Worm (Caenorhabditis elegans) whole organism, L4 larva: ENCODE measurements around the gene Y105C5B.15.

ENCODE experiments used
- D1046.2 ChIP-seq: fragments of 200-800 bp; sonication (Bioruptor generic); IDR thresholded peaks from 2 replicates; pipeline ENCODE4 v1.3.6; 2022; ENCODE audit warnings: missing genetic modification characterization, missing compliant biosample characterization
- Y5F2A.4 ChIP-seq: fragments of 200-800 bp; sonication (Bioruptor generic); optimal IDR thresholded peaks from 2 replicates; lab custom pipeline; 2018; ENCODE audit warnings: mild to moderate bottlenecking, missing genetic modification characterization, missing compliant biosample characterization
- ZK337.2 ChIP-seq: fragments of 200-800 bp; sonication (Bioruptor generic); IDR thresholded peaks from 2 replicates; pipeline ENCODE4 v1.3.6; 2022; ENCODE audit warnings: missing genetic modification reagents, missing genetic modification characterization, missing compliant biosample characterization
- aha-1 ChIP-seq: fragments of 150-350 bp; peaks from one replicate; lab custom pipeline; 2014; ENCODE audit warnings: missing biosample characterization, missing genetic modification characterization
- aly-2 ChIP-seq: sonication (generic microtip); optimal IDR thresholded peaks from 2 replicates; lab custom pipeline; 2018; ENCODE audit warnings: missing biosample characterization, missing genetic modification characterization
- arid-1 ChIP-seq: fragments of 200-800 bp; sonication (Bioruptor generic); conservative IDR thresholded peaks from 2 replicates; pipeline ENCODE4 v1.3.6; 2022; ENCODE audit warnings: missing genetic modification reagents, missing genetic modification characterization, missing compliant biosample characterization
- ceh-28 ChIP-seq: fragments of 150-350 bp; optimal IDR thresholded peaks from 2 replicates; lab custom pipeline; 2014; ENCODE audit warnings: missing biosample characterization, missing genetic modification reagents, missing genetic modification characterization
- ces-1 ChIP-seq: fragments of 150-350 bp; sonication (generic microtip); optimal IDR thresholded peaks from 4 replicates; lab custom pipeline; 2014; ENCODE audit warnings: missing biosample characterization, missing genetic modification reagents, missing genetic modification characterization
- daf-12 ChIP-seq: fragments of 150-350 bp; optimal IDR thresholded peaks from 2 replicates; lab custom pipeline; 2014; ENCODE audit warnings: missing biosample characterization, missing genetic modification reagents, missing genetic modification characterization
- daf-16 ChIP-seq, 3 experiments: sonication (generic microtip); optimal IDR thresholded peaks; 2 replicates each; lab custom pipeline; 2016 to 2017; ENCODE audit warnings: missing genetic modification characterization in 3 of 3, missing genetic modification reagents in 3 of 3, mild to moderate bottlenecking in 2 of 3, missing compliant biosample characterization in 2 of 3, missing biosample characterization in 1 of 3, moderate library complexity in 1 of 3
- dmd-9 ChIP-seq: fragments of 200-800 bp; sonication (Bioruptor generic); IDR thresholded peaks from 2 replicates; pipeline ENCODE4 v1.3.6; 2022; ENCODE audit warnings: missing genetic modification reagents, missing genetic modification characterization, missing compliant biosample characterization
- dpl-1 ChIP-seq: fragments of 150-350 bp; optimal IDR thresholded peaks from 2 replicates; lab custom pipeline; 2014; ENCODE audit warnings: missing biosample characterization, missing genetic modification reagents, missing genetic modification characterization
- hlh-30 ChIP-seq: sonication (generic microtip); optimal IDR thresholded peaks from 2 replicates; lab custom pipeline; 2017; ENCODE audit warnings: antibody characterized with exemption, mild to moderate bottlenecking, missing genetic modification characterization, missing compliant biosample characterization; ENCODE audit not compliant: insufficient read depth
- hmg-1.1 ChIP-seq: fragments of 200-800 bp; sonication (Bioruptor generic); IDR thresholded peaks from 2 replicates; pipeline ENCODE4 v1.3.6; 2022; ENCODE audit warnings: missing genetic modification reagents, missing genetic modification characterization, missing compliant biosample characterization
- lin-1 ChIP-seq: fragments of 200-800 bp; sonication (Bioruptor generic); IDR thresholded peaks from 2 replicates; pipeline ENCODE4 v1.3.6; 2022; ENCODE audit warnings: missing genetic modification reagents, missing genetic modification characterization, missing compliant biosample characterization
- lin-13 ChIP-seq: fragments of 150-350 bp; optimal IDR thresholded peaks from 2 replicates; lab custom pipeline; 2014; ENCODE audit warnings: missing biosample characterization, missing genetic modification reagents, missing genetic modification characterization
- mdt-29 ChIP-seq: fragments of 200-800 bp; sonication (Bioruptor generic); IDR thresholded peaks from 2 replicates; pipeline ENCODE4 v1.3.6; 2022; ENCODE audit warnings: missing genetic modification reagents, missing genetic modification characterization, missing compliant biosample characterization
- mep-1 ChIP-seq: fragments of 150-350 bp; sonication (generic microtip); optimal IDR thresholded peaks from 3 replicates; lab custom pipeline; 2014; ENCODE audit warnings: missing biosample characterization, missing genetic modification characterization
- mes-2 ChIP-seq: sonication (generic microtip); optimal IDR thresholded peaks from 2 replicates; lab custom pipeline; 2016; ENCODE audit warnings: missing genotype, mild to moderate bottlenecking, missing genetic modification characterization, missing compliant biosample characterization; ENCODE audit not compliant: poor library complexity, severe bottlenecking
- nhr-11 ChIP-seq: fragments of 150-350 bp; optimal IDR thresholded peaks from 2 replicates; lab custom pipeline; 2014; ENCODE audit warnings: missing biosample characterization, missing genetic modification characterization
- nhr-237 ChIP-seq: sonication (generic microtip); optimal IDR thresholded peaks from 2 replicates; lab custom pipeline; 2017; ENCODE audit warnings: missing biosample characterization, missing genetic modification characterization
- rbr-2 ChIP-seq: sonication (generic microtip); optimal IDR thresholded peaks from 2 replicates; lab custom pipeline; 2016; ENCODE audit warnings: missing genotype, missing genetic modification characterization, missing compliant biosample characterization
- saeg-2 ChIP-seq: fragments of 200-800 bp; sonication (Bioruptor generic); IDR thresholded peaks from 2 replicates; pipeline ENCODE4 v1.3.6; 2022; ENCODE audit warnings: missing genetic modification reagents, missing genetic modification characterization, missing compliant biosample characterization
- set-16 ChIP-seq: fragments of 200-800 bp; sonication (Bioruptor generic); IDR thresholded peaks from 2 replicates; pipeline ENCODE4 v1.3.6; 2022; ENCODE audit warnings: missing genetic modification reagents, missing genetic modification characterization, missing compliant biosample characterization
- snpc-1.2 ChIP-seq: fragments of 200-800 bp; sonication (Bioruptor generic); IDR thresholded peaks from 2 replicates; pipeline ENCODE4 v1.3.6; 2022; ENCODE audit warnings: missing genetic modification reagents, missing genetic modification characterization, missing compliant biosample characterization
- spr-3 ChIP-seq: fragments of 200-800 bp; sonication (Bioruptor generic); optimal IDR thresholded peaks from 2 replicates; lab custom pipeline; 2018; ENCODE audit warnings: mild to moderate bottlenecking, missing genetic modification characterization, missing compliant biosample characterization
- tra-1 ChIP-seq: fragments of 200-800 bp; sonication (Bioruptor generic); IDR thresholded peaks from 2 replicates; pipeline ENCODE4 v1.3.6; 2022; ENCODE audit warnings: missing genetic modification reagents, missing genetic modification characterization, missing compliant biosample characterization

Y105C5B.15 gene

ce11 chrIV:15964307-15964706, 12.6 kb downstream of the Y105C5B.15 start, which contains the start of gene Y105C5B.18:
Gene Y105C5B.18, plus strand, starts transcription at chrIV:15964607.
- TF ChIP-seq ceh-28 (tag; lab: Kevin White, UChicago) (no peak), mdt-29 (GFP tag; lab: Robert Waterston, UW) (no peak), ces-1 (no peak), tra-1 (GFP tag; lab: Robert Waterston, UW) (no peak), arid-1 (GFP tag; lab: Robert Waterston, UW) (no peak), lin-13 (GFP tag; lab: Kevin White, UChicago) (no peak), snpc-1.2 (GFP tag; lab: Robert Waterston, UW) (no peak), nhr-237 (tag; lab: Kevin White, UChicago) (no peak), daf-12 (no peak), nhr-11 (tag; lab: Kevin White, UChicago) (no peak), spr-3 (GFP tag; lab: Kevin White, UChicago) (no peak), lin-1 (GFP tag; lab: Robert Waterston, UW) (no peak), hmg-1.1 (GFP tag; lab: Robert Waterston, UW) (no peak)

ce11 chrIV:15979610-15980009, 27.9 kb downstream of the Y105C5B.15 start:
- peak; percentile 86 for TF ChIP-seq aha-1 (tag; lab: Kevin White, UChicago)

- TF ChIP-seq mep-1 (tag; lab: Kevin White, UChicago), result no peak
- no peak for TF ChIP-seq ceh-28 (tag; lab: Kevin White, UChicago)
- TF ChIP-seq hlh-30 (tag; lab: Kevin White, UChicago), result peak; percentile 61
- peak; percentile 57 for TF ChIP-seq lin-13 (GFP tag; lab: Kevin White, UChicago)
- peak; percentile 52 for TF ChIP-seq rbr-2
- peak; percentile 62 for TF ChIP-seq aha-1 (tag; lab: Kevin White, UChicago)
- TF ChIP-seq dpl-1 (GFP tag; lab: Kevin White, UChicago), result peak; percentile 19
- TF ChIP-seq Y5F2A.4 (GFP tag; lab: Kevin White, UChicago), result no peak
- 0 out of 2 replicates have a peak, but pooled peaks have one; percentile 23 for TF ChIP-seq snpc-1.2 (GFP tag; lab: Robert Waterston, UW)
- no peak for TF ChIP-seq daf-16 (GFP tag; optimal IDR thresholded peaks at IDR 0.05; lab: Kevin White, UChicago)
- TF ChIP-seq daf-16 (tag; optimal IDR thresholded peaks at IDR 0.05; lab: Kevin White, UChicago), result peak; percentile 84
Measured at ce11 chrIV:15983920-15984631, 32.3 kb downstream of the Y105C5B.15 start, which contains the start of gene Y105C5B.19. Gene Y105C5B.19, minus strand, starts transcription at chrIV:15983970.

ce11 chrIV:15991416-15991815, 39.7 kb downstream of the Y105C5B.15 start:
- TF ChIP-seq snpc-1.2 (GFP tag; lab: Robert Waterston, UW), result peak; percentile 75
- TF ChIP-seq lin-13 (GFP tag; lab: Kevin White, UChicago), result no peak

ce11 chrIV:15994505-15994904, 42.8 kb downstream of the Y105C5B.15 start, which contains the start of gene Y105C5B.20:
Gene Y105C5B.20, minus strand, starts transcription at chrIV:15994605.
- TF ChIP-seq ZK337.2 (no peak), saeg-2 (GFP tag; lab: Robert Waterston, UW) (no peak), dmd-9 (GFP tag; lab: Robert Waterston, UW) (no peak), aly-2 (tag; lab: Kevin White, UChicago) (no peak), set-16 (GFP tag; lab: Robert Waterston, UW) (no peak), aha-1 (tag; lab: Kevin White, UChicago) (peak; percentile 72), mes-2 (no peak), spr-3 (GFP tag; lab: Kevin White, UChicago) (no peak)

- TF ChIP-seq ceh-28 (tag; lab: Kevin White, UChicago) (peak; percentile 60), D1046.2 (GFP tag; lab: Robert Waterston, UW) (no peak), snpc-1.2 (GFP tag; lab: Robert Waterston, UW) (0 out of 2 replicates have a peak, but pooled peaks have one; percentile 47)
Measured at ce11 chrIV:15997906-15998305, 46.2 kb downstream of the Y105C5B.15 start.
